Fruit fly (Drosophila melanogaster) whole organism, embryonic: ENCODE measurements around the gene CG7227.

Experiments used
- Abd-B ChIP-seq: fragments of 200-800 bp; sonication (Bioruptor generic); optimal IDR thresholded peaks from 2 replicates; lab custom pipeline; 2018; ENCODE audit warnings: missing biosample characterization, mild to moderate bottlenecking, missing genetic modification characterization, moderate library complexity
- Bteb2 ChIP-seq: fragments of 200-800 bp; sonication (Bioruptor generic); optimal IDR thresholded peaks from 2 replicates; lab custom pipeline; 2016; ENCODE audit warnings: missing biosample characterization, missing genetic modification characterization
- CG10274 ChIP-seq: fragments of 200-800 bp; sonication (Bioruptor generic); optimal IDR thresholded peaks from 3 replicates; lab custom pipeline; 2017; ENCODE audit warnings: missing biosample characterization, mild to moderate bottlenecking, missing genetic modification characterization
- CG10979 ChIP-seq: fragments of 200-800 bp; sonication (Bioruptor generic); optimal IDR thresholded peaks from 2 replicates; lab custom pipeline; 2018; ENCODE audit warnings: missing biosample characterization, mild to moderate bottlenecking, missing genetic modification characterization, moderate library complexity
- CG11504 ChIP-seq: fragments of 200-800 bp; sonication (Bioruptor generic); optimal IDR thresholded peaks from 3 replicates; lab custom pipeline; 2019; ENCODE audit warnings: missing biosample characterization, mild to moderate bottlenecking, missing genetic modification characterization, moderate library complexity
- CG12104 ChIP-seq: fragments of 200-800 bp; sonication (Bioruptor generic); optimal IDR thresholded peaks from 3 replicates; lab custom pipeline; 2016; ENCODE audit warnings: missing biosample characterization, missing genetic modification characterization
- CG1233 ChIP-seq: fragments of 200-800 bp; sonication (Bioruptor generic); optimal IDR thresholded peaks from 4 replicates; lab custom pipeline; 2018; ENCODE audit warnings: missing biosample characterization, mild to moderate bottlenecking, missing genetic modification characterization
- CG12942 ChIP-seq: fragments of 200-800 bp; sonication (Bioruptor generic); optimal IDR thresholded peaks from 3 replicates; lab custom pipeline; 2016; ENCODE audit warnings: missing biosample characterization, missing genetic modification characterization
- CG13424 ChIP-seq: fragments of 200-800 bp; sonication (Bioruptor generic); optimal IDR thresholded peaks from 2 replicates; lab custom pipeline; 2019; ENCODE audit warnings: missing biosample characterization, mild to moderate bottlenecking, missing genetic modification characterization, moderate library complexity
- CG13624 ChIP-seq: fragments of 200-800 bp; sonication (Bioruptor generic); optimal IDR thresholded peaks from 2 replicates; lab custom pipeline; 2016; ENCODE audit warnings: missing biosample characterization, missing genetic modification characterization
- CG15011 ChIP-seq: fragments of 200-800 bp; sonication (Bioruptor generic); optimal IDR thresholded peaks from 3 replicates; lab custom pipeline; 2018; ENCODE audit warnings: missing biosample characterization, mild to moderate bottlenecking, missing genetic modification characterization
- CG2678 ChIP-seq: fragments of 200-800 bp; sonication (Bioruptor generic); optimal IDR thresholded peaks from 3 replicates; lab custom pipeline; 2019; ENCODE audit warnings: missing biosample characterization, mild to moderate bottlenecking, missing genetic modification characterization, moderate library complexity
- CG32532 ChIP-seq: fragments of 200-800 bp; sonication (Bioruptor generic); IDR thresholded peaks from 2 replicates; pipeline ENCODE4 v1.3.6; 2022; ENCODE audit warnings: missing biosample characterization, missing genetic modification characterization
- CG6689 ChIP-seq: fragments of 200-800 bp; sonication (Bioruptor generic); IDR thresholded peaks from 2 replicates; pipeline ENCODE4 v1.3.6; 2022; ENCODE audit warnings: missing biosample characterization, missing genetic modification characterization
- CG6765 ChIP-seq: fragments of 200-800 bp; sonication (Bioruptor generic); optimal IDR thresholded peaks from 3 replicates; lab custom pipeline; 2017; ENCODE audit warnings: missing biosample characterization, mild to moderate bottlenecking, missing genetic modification characterization
- CG7963 ChIP-seq: fragments of 200-800 bp; sonication (Bioruptor generic); IDR thresholded peaks from 3 replicates; pipeline ENCODE4 v1.3.6; 2022; ENCODE audit warnings: missing biosample characterization, missing genetic modification characterization; ENCODE audit not compliant: partially characterized antibody
- CG8388 ChIP-seq: fragments of 200-800 bp; sonication (Bioruptor generic); optimal IDR thresholded peaks from 2 replicates; lab custom pipeline; 2019; ENCODE audit warnings: missing biosample characterization, mild to moderate bottlenecking, missing genetic modification characterization, moderate library complexity
- D19A ChIP-seq: fragments of 200-800 bp; optimal IDR thresholded peaks from 3 replicates; lab custom pipeline; 2019; ENCODE audit warnings: missing biosample characterization, mild to moderate bottlenecking, missing genetic modification characterization, moderate library complexity
- Dbx ChIP-seq: fragments of 200-800 bp; sonication (Bioruptor generic); IDR thresholded peaks from 3 replicates; pipeline ENCODE4 v1.3.6; 2022; ENCODE audit warnings: missing biosample characterization, missing genetic modification characterization
- Ets65A ChIP-seq: fragments of 200-800 bp; sonication (Bioruptor generic); peaks from one replicate; lab custom pipeline; 2016; ENCODE audit warnings: missing biosample characterization, missing genetic modification characterization
- Gug ChIP-seq: fragments of 200-800 bp; sonication (Bioruptor generic); IDR thresholded peaks from 4 replicates; pipeline ENCODE4 v1.3.6; 2022; ENCODE audit warnings: missing biosample characterization, missing genetic modification characterization
- H2.0 ChIP-seq: fragments of 200-800 bp; sonication (Bioruptor generic); IDR thresholded peaks from 2 replicates; pipeline ENCODE4 v1.3.6; 2022; ENCODE audit warnings: missing biosample characterization, missing genetic modification characterization
- HHEX ChIP-seq: fragments of 200-800 bp; sonication (Bioruptor generic); optimal IDR thresholded peaks from 3 replicates; lab custom pipeline; 2017; ENCODE audit warnings: missing biosample characterization, mild to moderate bottlenecking, missing genetic modification characterization, missing genetic modification reagents
- Hr78 ChIP-seq, 2 experiments: fragments of 200-800 bp in 1 of 2; fragments of >200 bp in 1 of 2; sonication (Bioruptor generic) in 1 of 2; optimal IDR thresholded peaks; 2 replicates each; lab custom pipeline; 2017 to 2019; ENCODE audit warnings: missing biosample characterization in 2 of 2, missing genetic modification characterization in 2 of 2, mild to moderate bottlenecking in 1 of 2, moderate library complexity in 1 of 2
- Nf-YA ChIP-seq: fragments of 200-800 bp; sonication (Bioruptor generic); IDR thresholded peaks from 2 replicates; pipeline ENCODE4 v1.3.6; 2022; ENCODE audit warnings: missing biosample characterization, missing genetic modification characterization
- Ravus ChIP-seq: fragments of 200-800 bp; sonication (Bioruptor generic); IDR thresholded peaks from 2 replicates; pipeline ENCODE4 v1.3.6; 2022; ENCODE audit warnings: missing biosample characterization, missing genetic modification characterization
- Sox100B ChIP-seq: fragments of 200-800 bp; sonication (Bioruptor generic); optimal IDR thresholded peaks from 3 replicates; lab custom pipeline; 2018; ENCODE audit warnings: missing biosample characterization, mild to moderate bottlenecking, missing genetic modification characterization
- Stat92E ChIP-seq, 3 experiments: fragments of >200 bp in 2 of 3; fragments of 200-800 bp in 1 of 3; sonication (Bioruptor generic) in 1 of 3; optimal IDR thresholded peaks; 2 replicates each; lab custom pipeline; 2017 to 2019; ENCODE audit warnings: missing biosample characterization in 3 of 3, missing genetic modification characterization in 3 of 3, mild to moderate bottlenecking in 1 of 3, moderate library complexity in 1 of 3
- cad ChIP-seq: fragments of >200 bp; optimal IDR thresholded peaks from 2 replicates; lab custom pipeline; 2017; ENCODE audit warnings: missing biosample characterization, missing genetic modification characterization
- chinmo ChIP-seq: fragments of 200-800 bp; sonication (Bioruptor generic); IDR thresholded peaks from 4 replicates; pipeline ENCODE4 v1.3.6; 2022; ENCODE audit warnings: missing biosample characterization, missing genetic modification characterization; ENCODE audit not compliant: partially characterized antibody
- fd3F ChIP-seq: fragments of 200-800 bp; sonication (Bioruptor generic); optimal IDR thresholded peaks from 2 replicates; lab custom pipeline; 2018; ENCODE audit warnings: missing biosample characterization, mild to moderate bottlenecking, missing genetic modification characterization, moderate library complexity
- fd96Cb ChIP-seq: fragments of 200-800 bp; sonication (Bioruptor generic); optimal IDR thresholded peaks from 2 replicates; lab custom pipeline; 2018; ENCODE audit warnings: missing biosample characterization, mild to moderate bottlenecking, missing genetic modification characterization, moderate library complexity
- gce ChIP-seq: fragments of 200-800 bp; sonication (Bioruptor generic); IDR thresholded peaks from 3 replicates; pipeline ENCODE4 v1.3.6; 2022; ENCODE audit warnings: missing biosample characterization, missing genetic modification characterization
- gcm ChIP-seq: fragments of 200-800 bp; sonication (Bioruptor generic); optimal IDR thresholded peaks from 2 replicates; lab custom pipeline; 2019; ENCODE audit warnings: missing biosample characterization, mild to moderate bottlenecking, missing genetic modification characterization, moderate library complexity
- gsb-n ChIP-seq: fragments of 200-800 bp; sonication (Bioruptor generic); optimal IDR thresholded peaks from 3 replicates; lab custom pipeline; 2018; ENCODE audit warnings: missing biosample characterization, mild to moderate bottlenecking, missing genetic modification characterization
- hb ChIP-seq: fragments of 200-800 bp; sonication (Bioruptor generic); IDR thresholded peaks from 3 replicates; pipeline ENCODE4 v1.3.6; 2022; ENCODE audit warnings: missing biosample characterization, missing genetic modification characterization; ENCODE audit not compliant: partially characterized antibody
- mam ChIP-seq: fragments of 200-800 bp; sonication (Bioruptor generic); optimal IDR thresholded peaks from 3 replicates; lab custom pipeline; 2016; ENCODE audit warnings: missing biosample characterization, missing genetic modification characterization
- nerfin-2 ChIP-seq: fragments of 200-800 bp; sonication (Bioruptor generic); IDR thresholded peaks from 2 replicates; pipeline ENCODE4 v1.3.6; 2022; ENCODE audit warnings: missing biosample characterization, missing genetic modification characterization; ENCODE audit not compliant: partially characterized antibody
- oc ChIP-seq: fragments of 200-800 bp; sonication (Bioruptor generic); optimal IDR thresholded peaks from 2 replicates; lab custom pipeline; 2018; ENCODE audit warnings: missing biosample characterization, mild to moderate bottlenecking, missing genetic modification characterization, moderate library complexity
- otp ChIP-seq: fragments of 200-800 bp; sonication (Bioruptor generic); IDR thresholded peaks from 3 replicates; pipeline ENCODE4, ENCODE4 v1.3.6; 2022; ENCODE audit warnings: missing biosample characterization, missing genetic modification characterization
- pnt ChIP-seq: fragments of 200-800 bp; sonication (Bioruptor generic); optimal IDR thresholded peaks from 3 replicates; lab custom pipeline; 2016; ENCODE audit warnings: missing biosample characterization, missing genetic modification characterization
- sisA ChIP-seq: fragments of 200-800 bp; sonication (Bioruptor generic); IDR thresholded peaks from 2 replicates; pipeline ENCODE4 v1.3.6; 2022; ENCODE audit warnings: missing biosample characterization, missing genetic modification characterization
- sqz ChIP-seq: fragments of 200-800 bp; sonication (Bioruptor generic); optimal IDR thresholded peaks from 3 replicates; lab custom pipeline; 2018; ENCODE audit warnings: missing biosample characterization, mild to moderate bottlenecking, missing genetic modification characterization
- stc ChIP-seq: fragments of 200-800 bp; sonication (Bioruptor generic); IDR thresholded peaks from 2 replicates; pipeline ENCODE4 v1.3.6; 2022; ENCODE audit warnings: missing biosample characterization, missing genetic modification characterization
- tap ChIP-seq: fragments of 200-800 bp; optimal IDR thresholded peaks from 3 replicates; lab custom pipeline; 2019; ENCODE audit warnings: missing biosample characterization, mild to moderate bottlenecking, missing genetic modification characterization, moderate library complexity

Gene CG7227

dm6 chr2L:7960581-7961530 is 37.1 kb downstream of the CG7227 start (continued):
- no peak for TF ChIP-seq Stat92E (GFP tag; optimal IDR thresholded peaks at IDR 0.05; lab: Kevin White, UChicago)
- TF ChIP-seq CG10274 (GFP tag; lab: Kevin White, UChicago): peak; percentile 4
- TF ChIP-seq nerfin-2 (GFP tag; lab: Robert Waterston, UW): no peak
- TF ChIP-seq Abd-B: no peak
- TF ChIP-seq Nf-YA (GFP tag; lab: Robert Waterston, UW): no peak
- peak; percentile 70 for TF ChIP-seq CG1233 (GFP tag; lab: Kevin White, UChicago)
- no peak for TF ChIP-seq hb
- peak; percentile 83 for TF ChIP-seq CG6765 (GFP tag; lab: Kevin White, UChicago)
- no peak for TF ChIP-seq Ravus
- no peak for TF ChIP-seq fd96Cb (tag; lab: Kevin White, UChicago)

- TF ChIP-seq oc (tag; lab: Kevin White, UChicago) (peak; percentile 5), CG13424 (peak; percentile 39), cad (GFP tag; lab: Kevin White, UChicago) (no peak), pnt (no peak), CG6689 (GFP tag; lab: Robert Waterston, UW) (peak; percentile 67), H2.0 (peak; percentile 46; the same call in 1 of the 2 replicates), Gug (0 out of 4 replicates have a peak, but pooled peaks have one; percentile 4), CG32532 (GFP tag; lab: Robert Waterston, UW) (no peak; the same call in 1 of the 2 replicates), gsb-n (tag; lab: Kevin White, UChicago) (peak; percentile 21), CG12104 (peak; percentile 19), HHEX (GFP tag; lab: Kevin White, UChicago) (peak; percentile 30), mam (GFP tag; lab: Kevin White, UChicago) (peak; percentile 16), CG10979 (peak; percentile 56), fd3F (GFP tag; lab: Kevin White, UChicago) (peak; percentile 47), tap (tag; lab: Kevin White, UChicago) (no peak), CG2678 (tag; lab: Kevin White, UChicago) (peak; percentile 73), Dbx (GFP tag; lab: Robert Waterston, UW) (peak; percentile 38; the same call in 1 of the 3 replicates), Ets65A (GFP tag; lab: Kevin White, UChicago) (peak; percentile 27), gce (no peak), CG7963 (GFP tag; lab: Robert Waterston, UW) (no peak), sqz (no peak), CG8388 (GFP tag; lab: Kevin White, UChicago) (peak; percentile 11), CG15011 (peak; percentile 7), chinmo (peak; percentile 72; the same call in 1 of the 4 replicates), Hr78 (GFP tag; optimal IDR thresholded peaks at IDR 0.05; lab: Kevin White, UChicago) (peak in 1 of 2 experiments; percentile 67), gcm (peak; percentile 6), CG12942 (GFP tag; lab: Kevin White, UChicago) (peak; percentile 7), stc (GFP tag; lab: Robert Waterston, UW) (peak; percentile 61), D19A (peak; percentile 57), Sox100B (GFP tag; lab: Kevin White, UChicago) (peak; percentile 79), CG13624 (GFP tag; lab: Kevin White, UChicago) (no peak), Bteb2 (peak; percentile 28), otp (no peak), CG11504 (peak; percentile 88), sisA (peak; percentile 65)
These were observed 40.7 kb downstream of the CG7227 start for dm6 chr2L:7957068-7957868.
